Fruit fly (Drosophila melanogaster) whole organism, pupa: ENCODE data around the gene CG15252.

ENCODE experiments used
- CG10348 ChIP-seq: fragments of 200-800 bp; sonication (Bioruptor generic); IDR thresholded peaks from 2 replicates; pipeline ENCODE4 v1.3.6; 2022; ENCODE audit warnings: missing biosample characterization, missing genetic modification characterization
- CG12605 ChIP-seq: fragments of 200-800 bp; sonication (Bioruptor generic); IDR thresholded peaks from 2 replicates; pipeline ENCODE4 v1.3.6; 2022; ENCODE audit warnings: missing biosample characterization, missing genetic modification characterization
- CG13204 ChIP-seq: fragments of 200-800 bp; sonication (Bioruptor generic); optimal IDR thresholded peaks from 2 replicates; lab custom pipeline; 2018; ENCODE audit warnings: missing biosample characterization, mild to moderate bottlenecking, missing genetic modification characterization, moderate library complexity
- CG14655 ChIP-seq: fragments of 200-800 bp; sonication (Bioruptor generic); optimal IDR thresholded peaks from 3 replicates; lab custom pipeline; 2017; ENCODE audit warnings: mild to moderate bottlenecking, missing biosample characterization, missing genetic modification reagents, missing genetic modification characterization
- CG15710 ChIP-seq: fragments of 200-800 bp; sonication (Bioruptor generic); optimal IDR thresholded peaks from 2 replicates; lab custom pipeline; 2018; ENCODE audit warnings: missing biosample characterization, mild to moderate bottlenecking, missing genetic modification characterization, moderate library complexity
- CG17806 ChIP-seq: fragments of 200-800 bp; sonication (Bioruptor generic); optimal IDR thresholded peaks from 2 replicates; lab custom pipeline; 2018; ENCODE audit warnings: missing biosample characterization, mild to moderate bottlenecking, missing genetic modification characterization, moderate library complexity
- CG32121 ChIP-seq: fragments of 200-800 bp; sonication (Bioruptor generic); IDR thresholded peaks from 2 replicates; pipeline ENCODE4 v1.3.6; 2022; ENCODE audit warnings: missing biosample characterization, missing genetic modification characterization
- CG34367 ChIP-seq: fragments of 200-800 bp; sonication (Bioruptor generic); optimal IDR thresholded peaks from 2 replicates; lab custom pipeline; 2018; ENCODE audit warnings: missing biosample characterization, mild to moderate bottlenecking, missing genetic modification characterization
- CG4496 ChIP-seq: fragments of 200-800 bp; sonication (Bioruptor generic); IDR thresholded peaks from 3 replicates; pipeline ENCODE4 v1.3.6; 2022; ENCODE audit warnings: missing biosample characterization, missing genetic modification characterization
- CG8159 ChIP-seq: fragments of 200-800 bp; sonication (Bioruptor generic); optimal IDR thresholded peaks from 3 replicates; lab custom pipeline; 2018; ENCODE audit warnings: missing biosample characterization, mild to moderate bottlenecking, missing genetic modification characterization, moderate library complexity
- CG8301 ChIP-seq: fragments of 200-800 bp; sonication (Bioruptor generic); optimal IDR thresholded peaks from 2 replicates; lab custom pipeline; 2018; ENCODE audit warnings: missing biosample characterization, mild to moderate bottlenecking, missing genetic modification characterization
- CG9948 ChIP-seq: fragments of 200-800 bp; sonication (Bioruptor generic); optimal IDR thresholded peaks from 2 replicates; lab custom pipeline; 2018; ENCODE audit warnings: missing biosample characterization, mild to moderate bottlenecking, missing genetic modification characterization, moderate library complexity
- D1 ChIP-seq: fragments of 200-800 bp; sonication (Bioruptor generic); optimal IDR thresholded peaks from 2 replicates; lab custom pipeline; 2018; ENCODE audit warnings: missing biosample characterization, mild to moderate bottlenecking, missing genetic modification characterization, moderate library complexity
- EcR ChIP-seq: fragments of 200-800 bp; sonication (Bioruptor generic); optimal IDR thresholded peaks from 3 replicates; lab custom pipeline; 2019; ENCODE audit warnings: missing biosample characterization, missing genetic modification characterization, mild to moderate bottlenecking, moderate library complexity, missing genetic modification reagents
- Ets98B ChIP-seq: fragments of 200-800 bp; sonication (Bioruptor generic); IDR thresholded peaks from 2 replicates; pipeline ENCODE4 v1.3.6; 2022; ENCODE audit warnings: missing biosample characterization, missing genetic modification characterization
- Pif1A ChIP-seq: fragments of 200-800 bp; sonication (Bioruptor generic); optimal IDR thresholded peaks from 3 replicates; lab custom pipeline; 2016; ENCODE audit warnings: missing biosample characterization, missing genetic modification characterization
- Pif1B ChIP-seq: fragments of 200-800 bp; sonication (Bioruptor generic); optimal IDR thresholded peaks from 3 replicates; lab custom pipeline; 2016; ENCODE audit warnings: missing biosample characterization, missing genetic modification characterization
- Snoo ChIP-seq: fragments of 200-800 bp; sonication (Bioruptor generic); optimal IDR thresholded peaks from 3 replicates; lab custom pipeline; 2017; ENCODE audit warnings: missing biosample characterization, mild to moderate bottlenecking, missing genetic modification characterization, inconsistent platforms
- fd96Ca ChIP-seq: fragments of 200-800 bp; sonication (Bioruptor generic); IDR thresholded peaks from 3 replicates; pipeline ENCODE4 v1.3.6; 2022; ENCODE audit warnings: missing biosample characterization, missing genetic modification characterization
- gl ChIP-seq: fragments of 200-800 bp; sonication (Bioruptor generic); optimal IDR thresholded peaks from 2 replicates; lab custom pipeline; 2018; ENCODE audit warnings: missing biosample characterization, mild to moderate bottlenecking, missing genetic modification characterization
- rn ChIP-seq: fragments of 200-800 bp; sonication (Bioruptor generic); IDR thresholded peaks from 2 replicates; pipeline ENCODE4 v1.3.6; 2022; ENCODE audit warnings: missing biosample characterization, missing genetic modification characterization

CG15252 gene

DNA sequence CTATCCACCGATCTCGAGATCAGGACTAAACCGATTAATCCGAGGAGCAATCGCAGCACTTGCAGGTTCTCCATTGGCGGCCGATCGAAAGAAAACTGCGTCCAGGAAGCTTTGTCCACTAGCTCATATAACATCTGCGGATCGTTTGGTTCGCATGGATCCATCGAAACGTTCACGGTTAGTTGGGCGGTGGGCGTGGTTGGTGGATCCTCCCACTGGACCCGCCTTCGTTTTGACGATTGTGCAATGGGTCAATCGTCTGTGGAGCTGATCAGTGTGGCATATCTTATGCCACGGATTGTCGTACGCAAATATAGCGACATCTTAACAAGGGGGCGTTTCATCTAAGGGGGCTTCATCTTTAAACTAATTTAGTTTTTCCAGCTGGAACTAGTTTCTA is at the start of gene CG15252:
TSS of gene CG15252 (minus strand) at position 101 of the 400 bp plus-strand sequence.
- TF ChIP-seq CG4496 (no peak), CG32121 (GFP tag; lab: Robert Waterston, UW) (no peak), CG17806 (no peak), Snoo (no peak), CG13204 (GFP tag; lab: Kevin White, UChicago) (no peak), rn (GFP tag; lab: Robert Waterston, UW) (no peak), EcR (GFP tag; lab: Kevin White, UChicago) (no peak), CG12605 (no peak), fd96Ca (no peak), Pif1A (GFP tag; lab: Kevin White, UChicago) (no peak), CG8159 (no peak), Ets98B (no peak), CG8301 (tag; lab: Kevin White, UChicago) (no peak), D1 (no peak), Pif1B (GFP tag; lab: Kevin White, UChicago) (no peak)
- TF ChIP-seq, all 21 proteins: peak for 0

- TF ChIP-seq Ets98B, result no peak
- no peak for TF ChIP-seq gl
- TF ChIP-seq CG14655 (GFP tag; lab: Kevin White, UChicago), result no peak
- no peak for TF ChIP-seq CG32121 (GFP tag; lab: Robert Waterston, UW)
- no peak for TF ChIP-seq CG15710 (tag; lab: Kevin White, UChicago)
- no peak for TF ChIP-seq CG34367 (tag; lab: Kevin White, UChicago)
- no peak for TF ChIP-seq CG8159
- TF ChIP-seq CG10348, result no peak
- no peak for TF ChIP-seq rn (GFP tag; lab: Robert Waterston, UW)
- no peak for TF ChIP-seq EcR (GFP tag; lab: Kevin White, UChicago)
- no peak for TF ChIP-seq CG9948 (tag; lab: Kevin White, UChicago)
- no peak for TF ChIP-seq CG13204 (GFP tag; lab: Kevin White, UChicago)
- no peak for TF ChIP-seq CG4496
- no peak for TF ChIP-seq fd96Ca
- no peak for TF ChIP-seq Pif1B (GFP tag; lab: Kevin White, UChicago)
- TF ChIP-seq D1, result no peak
- no peak for TF ChIP-seq CG8301 (tag; lab: Kevin White, UChicago)
- no peak for TF ChIP-seq CG12605
These were observed 49.4 kb upstream of the CG15252 start for dm6 chrX:10029730-10030129.

DNA sequence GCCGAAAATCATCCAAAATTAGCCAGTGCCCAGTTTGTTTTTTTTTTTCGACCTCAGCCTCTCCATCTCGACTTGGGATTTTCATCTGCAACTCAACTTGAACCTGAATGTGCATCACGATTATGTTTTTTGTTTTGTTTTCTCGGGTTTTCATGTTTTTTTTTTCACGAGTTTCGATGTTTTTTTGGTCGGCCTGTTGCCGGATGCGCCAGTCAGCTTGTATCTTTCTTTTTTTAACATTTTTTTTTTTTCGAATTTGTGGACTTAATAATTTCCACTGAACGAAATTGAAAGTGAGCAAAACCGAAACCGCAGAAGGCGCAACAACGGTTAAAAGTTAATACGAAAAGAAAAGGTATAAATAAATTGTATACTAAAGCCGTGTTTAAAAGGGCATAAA is 41.4 kb upstream of the CG15252 start:
- TF ChIP-seq Pif1A (GFP tag; lab: Kevin White, UChicago), result peak; percentile 51
- peak; percentile 54 for TF ChIP-seq Snoo
- TF ChIP-seq CG34367 (tag; lab: Kevin White, UChicago), result no peak
- TF ChIP-seq CG8301 (tag; lab: Kevin White, UChicago), result no peak
- peak; percentile 48 for TF ChIP-seq Pif1B (GFP tag; lab: Kevin White, UChicago)
- peak; percentile 40 for TF ChIP-seq CG8159
- no peak for TF ChIP-seq EcR (GFP tag; lab: Kevin White, UChicago)
- TF ChIP-seq CG4496, result 0 out of 3 replicates have a peak, but pooled peaks have one; percentile 23
- no peak for TF ChIP-seq CG14655 (GFP tag; lab: Kevin White, UChicago)
- no peak for TF ChIP-seq gl
- no peak for TF ChIP-seq CG32121 (GFP tag; lab: Robert Waterston, UW)
- peak; percentile 33 for TF ChIP-seq CG13204 (GFP tag; lab: Kevin White, UChicago)
- peak; percentile 6 for TF ChIP-seq CG17806
- no peak for TF ChIP-seq fd96Ca
- no peak for TF ChIP-seq CG10348
- TF ChIP-seq CG9948 (tag; lab: Kevin White, UChicago), result no peak
- no peak for TF ChIP-seq D1
- peak; percentile 9 for TF ChIP-seq CG15710 (tag; lab: Kevin White, UChicago)
- 0 out of 2 replicates have a peak, but pooled peaks have one; percentile 11 for TF ChIP-seq Ets98B
- no peak for TF ChIP-seq rn (GFP tag; lab: Robert Waterston, UW)
- peak; percentile 49; the same call in 1 of the 2 replicates for TF ChIP-seq CG12605

DNA sequence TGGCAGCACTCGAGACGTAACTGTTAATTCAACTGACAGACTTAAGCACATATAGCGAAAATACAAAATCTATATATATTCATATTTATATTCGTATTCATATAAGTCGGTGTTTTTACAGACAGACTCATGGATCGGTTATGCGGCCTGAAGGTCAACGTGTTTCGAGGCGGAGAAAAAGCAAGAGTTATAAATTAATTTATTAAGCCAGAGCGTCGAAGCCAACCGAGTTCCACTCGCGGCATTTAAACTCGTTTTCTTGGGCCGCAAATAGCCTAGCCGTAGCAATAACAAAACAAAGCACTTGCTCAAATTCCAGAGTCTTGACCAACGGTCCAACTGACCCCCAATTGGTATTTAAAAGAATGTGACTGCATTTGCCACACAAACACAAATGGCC is 40.5 kb upstream of the CG15252 start:
- TF ChIP-seq Pif1A (GFP tag; lab: Kevin White, UChicago) (no peak), CG34367 (tag; lab: Kevin White, UChicago) (no peak), EcR (GFP tag; lab: Kevin White, UChicago) (peak; percentile 36)

- TF ChIP-seq Ets98B (peak; percentile 52; the same call in 1 of the 2 replicates), CG34367 (tag; lab: Kevin White, UChicago) (no peak), EcR (GFP tag; lab: Kevin White, UChicago) (no peak), fd96Ca (peak; percentile 41; the same call in 1 of the 3 replicates), CG32121 (GFP tag; lab: Robert Waterston, UW) (peak; percentile 65), CG14655 (GFP tag; lab: Kevin White, UChicago) (no peak), CG4496 (peak; percentile 52; the same call in 2 of the 3 replicates)
These were observed 36.4 kb upstream of the CG15252 start, which contains the start of gene Cht6 for dm6 chrX:10016724-10017123. TSS of gene Cht6 (plus strand) at chrX:10016845.

dm6 chrX:10014738-10015703 is 34.7 kb upstream of the CG15252 start:
- TF ChIP-seq CG9948 (tag; lab: Kevin White, UChicago) (no peak), CG17806 (no peak), CG10348 (no peak), CG4496 (no peak), D1 (no peak), Snoo (no peak), fd96Ca (no peak), Ets98B (no peak)
